Fruit fly (Drosophila melanogaster) whole organism, adult: ENCODE data around the gene ClC-a.

Experiments
- CG11617 ChIP-seq: fragments of 200-800 bp; sonication (Bioruptor generic); optimal IDR thresholded peaks from 2 replicates; lab custom pipeline; 2017; ENCODE audit warnings: mild to moderate bottlenecking, missing biosample characterization, missing genetic modification reagents, missing genetic modification characterization
- CG12768 ChIP-seq: fragments of 200-800 bp; sonication (Bioruptor generic); optimal IDR thresholded peaks from 2 replicates; lab custom pipeline; 2017; ENCODE audit warnings: missing biosample characterization, missing genetic modification characterization, mild to moderate bottlenecking, moderate library complexity, missing genetic modification reagents
- CG14711 ChIP-seq: fragments of 200-800 bp; sonication (Bioruptor generic); optimal IDR thresholded peaks from 2 replicates; lab custom pipeline; 2018; ENCODE audit warnings: missing biosample characterization, mild to moderate bottlenecking, missing genetic modification characterization, moderate library complexity
- CG1620 ChIP-seq: fragments of 200-800 bp; sonication (Bioruptor generic); optimal IDR thresholded peaks from 2 replicates; lab custom pipeline; 2016; ENCODE audit warnings: missing biosample characterization, missing genetic modification characterization
- CG33017 ChIP-seq: fragments of 200-800 bp; sonication (Bioruptor generic); optimal IDR thresholded peaks from 2 replicates; lab custom pipeline; 2018; ENCODE audit warnings: missing biosample characterization, mild to moderate bottlenecking, missing genetic modification characterization, moderate library complexity
- CG5204 ChIP-seq: fragments of 200-800 bp; sonication (Bioruptor generic); optimal IDR thresholded peaks from 2 replicates; lab custom pipeline; 2016; ENCODE audit warnings: missing biosample characterization, missing genetic modification characterization
- CG7045 ChIP-seq: fragments of 200-800 bp; sonication (Bioruptor generic); optimal IDR thresholded peaks from 2 replicates; lab custom pipeline; 2017; ENCODE audit warnings: missing biosample characterization, mild to moderate bottlenecking, missing genetic modification characterization
- CG7101 ChIP-seq: fragments of 200-800 bp; sonication (Bioruptor generic); optimal IDR thresholded peaks from 2 replicates; lab custom pipeline; 2018; ENCODE audit warnings: missing biosample characterization, mild to moderate bottlenecking, missing genetic modification characterization, moderate library complexity
- Clk ChIP-seq: fragments of 200-800 bp; sonication (Bioruptor generic); optimal IDR thresholded peaks from 2 replicates; lab custom pipeline; 2017; ENCODE audit warnings: missing biosample characterization, missing genetic modification characterization
- Crg-1 ChIP-seq: fragments of 200-800 bp; sonication (Bioruptor generic); optimal IDR thresholded peaks from 2 replicates; lab custom pipeline; 2016; ENCODE audit warnings: missing biosample characterization, missing genetic modification characterization
- Hr96 ChIP-seq: fragments of 200-800 bp; sonication (Bioruptor generic); optimal IDR thresholded peaks from 2 replicates; lab custom pipeline; 2016; ENCODE audit warnings: missing biosample characterization, missing genetic modification characterization
- Mnt ChIP-seq: fragments of 200-800 bp; sonication (Bioruptor generic); optimal IDR thresholded peaks from 2 replicates; lab custom pipeline; 2016; ENCODE audit warnings: missing biosample characterization, mild to moderate bottlenecking, missing genetic modification characterization
- bab1 ChIP-seq: fragments of 200-800 bp; sonication (Bioruptor generic); optimal IDR thresholded peaks from 3 replicates; lab custom pipeline; 2019; ENCODE audit warnings: missing biosample characterization, mild to moderate bottlenecking, missing genetic modification characterization, moderate library complexity
- cic ChIP-seq: fragments of 200-800 bp; sonication (Bioruptor generic); optimal IDR thresholded peaks from 2 replicates; lab custom pipeline; 2017; ENCODE audit warnings: missing biosample characterization, mild to moderate bottlenecking, missing genetic modification characterization, moderate library complexity
- cnc ChIP-seq, 2 experiments: fragments of >200 bp; optimal IDR thresholded peaks; 2 replicates each; lab custom pipeline; 2017
- kay ChIP-seq: fragments of 200-800 bp; sonication (Bioruptor generic); peaks from one replicate; lab custom pipeline; 2016; ENCODE audit warnings: missing biosample characterization, missing genetic modification characterization, borderline replicate concordance
- ovo ChIP-seq: fragments of 200-800 bp; sonication (Bioruptor generic); optimal IDR thresholded peaks from 2 replicates; lab custom pipeline; 2016; ENCODE audit warnings: missing biosample characterization, missing genetic modification characterization
- pad ChIP-seq: fragments of 200-800 bp; sonication (Bioruptor generic); optimal IDR thresholded peaks from 3 replicates; lab custom pipeline; 2017; ENCODE audit warnings: missing biosample characterization, missing genetic modification characterization, mild to moderate bottlenecking, moderate library complexity, missing genetic modification reagents
- tj ChIP-seq: fragments of 200-800 bp; sonication (Bioruptor generic); optimal IDR thresholded peaks from 3 replicates; lab custom pipeline; 2017; ENCODE audit warnings: missing biosample characterization, mild to moderate bottlenecking, missing genetic modification characterization, moderate library complexity
- toe ChIP-seq: fragments of 200-800 bp; sonication (Bioruptor generic); optimal IDR thresholded peaks from 2 replicates; lab custom pipeline; 2016; ENCODE audit warnings: missing biosample characterization, missing genetic modification characterization

The ClC-a gene

dm6 chr3R:11758160-11758506 lies 54.9 kb downstream of the ClC-a start:
- TF ChIP-seq cic (peak; percentile 12), CG1620 (GFP tag; lab: Kevin White, UChicago) (no peak), Crg-1 (GFP tag; lab: Kevin White, UChicago) (no peak), CG12768 (GFP tag; lab: Kevin White, UChicago) (no peak), Hr96 (GFP tag; lab: Kevin White, UChicago) (no peak), ovo (GFP tag; lab: Kevin White, UChicago) (no peak), CG7101 (tag; lab: Kevin White, UChicago) (no peak), Mnt (GFP tag; lab: Kevin White, UChicago) (peak; percentile 60), CG7045 (GFP tag; lab: Kevin White, UChicago) (no peak), tj (GFP tag; lab: Kevin White, UChicago) (no peak), kay (GFP tag; lab: Kevin White, UChicago) (no peak)

dm6 chr3R:11757197-11757856 lies 55.7 kb downstream of the ClC-a start:
- TF ChIP-seq CG1620 (GFP tag; lab: Kevin White, UChicago) (no peak), CG5204 (GFP tag; lab: Kevin White, UChicago) (no peak), Crg-1 (GFP tag; lab: Kevin White, UChicago) (no peak), Mnt (GFP tag; lab: Kevin White, UChicago) (peak; percentile 2), CG14711 (no peak), bab1 (GFP tag; lab: Kevin White, UChicago) (no peak), Hr96 (GFP tag; lab: Kevin White, UChicago) (no peak), CG12768 (GFP tag; lab: Kevin White, UChicago) (peak; percentile 69), toe (no peak), CG7101 (tag; lab: Kevin White, UChicago) (peak; percentile 7), cnc (optimal IDR thresholded peaks at IDR 0.05; lab: Kevin White, UChicago) (peak in 1 of 2 experiments; percentile 28), tj (GFP tag; lab: Kevin White, UChicago) (peak; percentile 84), Clk (GFP tag; lab: Kevin White, UChicago) (no peak), CG33017 (tag; lab: Kevin White, UChicago) (no peak), CG11617 (GFP tag; lab: Kevin White, UChicago) (no peak), kay (GFP tag; lab: Kevin White, UChicago) (peak; percentile 68), pad (GFP tag; lab: Kevin White, UChicago) (no peak)

- peak; percentile 1 for TF ChIP-seq Mnt (GFP tag; lab: Kevin White, UChicago)
- peak; percentile 35 for TF ChIP-seq CG12768 (GFP tag; lab: Kevin White, UChicago)
- no peak for TF ChIP-seq CG5204 (GFP tag; lab: Kevin White, UChicago)
- TF ChIP-seq cic, result peak; percentile 54
Measured at dm6 chr3R:11756762-11757161, 56.2 kb downstream of the ClC-a start.

dm6 chr3R:11751756-11752155 lies 61.3 kb downstream of the ClC-a start:
- no peak for TF ChIP-seq Hr96 (GFP tag; lab: Kevin White, UChicago)
- TF ChIP-seq CG33017 (tag; lab: Kevin White, UChicago), result no peak
- TF ChIP-seq toe, result no peak

- TF ChIP-seq toe (no peak), CG14711 (no peak), Mnt (GFP tag; lab: Kevin White, UChicago) (no peak), pad (GFP tag; lab: Kevin White, UChicago) (no peak), CG7045 (GFP tag; lab: Kevin White, UChicago) (no peak), ovo (GFP tag; lab: Kevin White, UChicago) (no peak), kay (GFP tag; lab: Kevin White, UChicago) (no peak), CG7101 (tag; lab: Kevin White, UChicago) (no peak), Clk (GFP tag; lab: Kevin White, UChicago) (no peak), CG11617 (GFP tag; lab: Kevin White, UChicago) (no peak), CG1620 (GFP tag; lab: Kevin White, UChicago) (no peak), Crg-1 (GFP tag; lab: Kevin White, UChicago) (no peak), CG33017 (tag; lab: Kevin White, UChicago) (no peak)
Measured at dm6 chr3R:11750294-11750432, 62.8 kb downstream of the ClC-a start, which contains the start of gene CG43062. CG43062 (plus strand) TSS chr3R:11750333.

dm6 chr3R:11749297-11750293 lies 63.4 kb downstream of the ClC-a start, which contains the start of gene CG6923:
CG6923 (minus strand) TSS chr3R:11750029.
- TF ChIP-seq CG33017 (tag; lab: Kevin White, UChicago) (no peak), tj (GFP tag; lab: Kevin White, UChicago) (peak; percentile 45), ovo (GFP tag; lab: Kevin White, UChicago) (peak; percentile 67), CG11617 (GFP tag; lab: Kevin White, UChicago) (peak; percentile 15), CG12768 (GFP tag; lab: Kevin White, UChicago) (peak; percentile 24), Mnt (GFP tag; lab: Kevin White, UChicago) (peak; percentile 38), cic (no peak), CG14711 (no peak), bab1 (GFP tag; lab: Kevin White, UChicago) (no peak), kay (GFP tag; lab: Kevin White, UChicago) (peak; percentile 29), cnc (optimal IDR thresholded peaks at IDR 0.05; lab: Kevin White, UChicago) (no peak), CG7045 (GFP tag; lab: Kevin White, UChicago) (peak; percentile 3)
